Worm (Caenorhabditis elegans) whole organism, L4 larva: ENCODE data around the gene slc-5A12.

Source experiments
- F37D6.2 ChIP-seq: sonication (generic microtip); optimal IDR thresholded peaks from 2 replicates; lab custom pipeline; 2016; ENCODE audit warnings: mild to moderate bottlenecking, missing genetic modification characterization, missing compliant biosample characterization
- T20F7.1 ChIP-seq: fragments of 200-800 bp; sonication (Bioruptor generic); optimal IDR thresholded peaks from 2 replicates; lab custom pipeline; 2018; ENCODE audit warnings: mild to moderate bottlenecking, missing genetic modification characterization, missing compliant biosample characterization
- aha-1 ChIP-seq: fragments of 150-350 bp; peaks from one replicate; lab custom pipeline; 2014; ENCODE audit warnings: missing biosample characterization, missing genetic modification characterization
- arid-1 ChIP-seq: fragments of 200-800 bp; sonication (Bioruptor generic); conservative IDR thresholded peaks from 2 replicates; pipeline ENCODE4 v1.3.6; 2022; ENCODE audit warnings: missing genetic modification reagents, missing genetic modification characterization, missing compliant biosample characterization
- ceh-44 ChIP-seq: fragments of 200-800 bp; sonication (Bioruptor generic); IDR thresholded peaks from 2 replicates; pipeline ENCODE4 v1.3.6; 2022; ENCODE audit warnings: missing genetic modification reagents, missing genetic modification characterization, missing compliant biosample characterization
- ctbp-1 ChIP-seq: fragments of 200-800 bp; sonication (Bioruptor generic); IDR thresholded peaks from 2 replicates; pipeline ENCODE4 v1.3.6; 2022; ENCODE audit warnings: missing genetic modification reagents, missing genetic modification characterization, missing compliant biosample characterization
- daf-16 ChIP-seq, 3 experiments: sonication (generic microtip); optimal IDR thresholded peaks; 2 replicates each; lab custom pipeline; 2016 to 2017; ENCODE audit warnings: missing genetic modification characterization in 3 of 3, missing genetic modification reagents in 3 of 3, mild to moderate bottlenecking in 2 of 3, missing compliant biosample characterization in 2 of 3, missing biosample characterization in 1 of 3, moderate library complexity in 1 of 3
- daf-19 ChIP-seq: fragments of 200-800 bp; sonication (Bioruptor generic); conservative IDR thresholded peaks from 2 replicates; pipeline ENCODE4 v1.3.6; 2022; ENCODE audit warnings: missing genetic modification characterization, missing compliant biosample characterization
- daf-8 ChIP-seq: fragments of 200-800 bp; sonication (Bioruptor generic); IDR thresholded peaks from 2 replicates; pipeline ENCODE4 v1.3.6; 2022; ENCODE audit warnings: missing genetic modification characterization, missing compliant biosample characterization
- dmd-6 ChIP-seq: fragments of 200-800 bp; sonication (Bioruptor generic); IDR thresholded peaks from 2 replicates; pipeline ENCODE4 v1.3.6; 2022; ENCODE audit warnings: missing genetic modification reagents, missing genetic modification characterization, missing compliant biosample characterization
- dve-1 ChIP-seq: sonication (generic microtip); optimal IDR thresholded peaks from 2 replicates; lab custom pipeline; 2017; ENCODE audit warnings: antibody characterized with exemption, mild to moderate bottlenecking, missing genetic modification characterization, missing compliant biosample characterization; ENCODE audit not compliant: insufficient read depth
- fkh-10 ChIP-seq: fragments of 150-350 bp; optimal IDR thresholded peaks from 2 replicates; lab custom pipeline; 2014; ENCODE audit warnings: missing biosample characterization, missing genetic modification reagents, missing genetic modification characterization
- fos-1 ChIP-seq: fragments of 150-350 bp; optimal IDR thresholded peaks from 2 replicates; lab custom pipeline; 2014; ENCODE audit warnings: missing biosample characterization, missing genetic modification characterization
- gei-8 ChIP-seq: fragments of 200-800 bp; sonication (Bioruptor generic); optimal IDR thresholded peaks from 2 replicates; lab custom pipeline; 2018; ENCODE audit warnings: mild to moderate bottlenecking, missing genetic modification characterization, missing compliant biosample characterization
- hlh-11 ChIP-seq: fragments of 200-800 bp; sonication (Bioruptor generic); optimal IDR thresholded peaks from 2 replicates; lab custom pipeline; 2018; ENCODE audit warnings: mild to moderate bottlenecking, missing genetic modification characterization, missing compliant biosample characterization
- hlh-30 ChIP-seq: sonication (generic microtip); optimal IDR thresholded peaks from 2 replicates; lab custom pipeline; 2017; ENCODE audit warnings: antibody characterized with exemption, mild to moderate bottlenecking, missing genetic modification characterization, missing compliant biosample characterization; ENCODE audit not compliant: insufficient read depth
- jun-1 ChIP-seq: fragments of 150-350 bp; optimal IDR thresholded peaks from 2 replicates; lab custom pipeline; 2014; ENCODE audit warnings: missing biosample characterization, missing genetic modification reagents, missing genetic modification characterization
- lir-3 ChIP-seq: sonication (generic microtip); optimal IDR thresholded peaks from 2 replicates; lab custom pipeline; 2016; ENCODE audit warnings: mild to moderate bottlenecking, missing genetic modification characterization, missing compliant biosample characterization
- lsy-2 ChIP-seq, 2 experiments: fragments of 150-350 bp in 1 of 2; sonication (generic microtip) in 1 of 2; optimal IDR thresholded peaks; 2 replicates each; lab custom pipeline; 2014 to 2017; ENCODE audit warnings: missing biosample characterization in 2 of 2, missing genetic modification characterization in 2 of 2
- madf-5 ChIP-seq, 2 experiments: fragments of 200-800 bp; sonication (Bioruptor generic); IDR thresholded peaks; 2 replicates each; pipeline ENCODE4 v1.3.6; 2022; ENCODE audit warnings: missing compliant biosample characterization in 2 of 2, missing genetic modification characterization in 2 of 2
- mep-1 ChIP-seq: fragments of 150-350 bp; sonication (generic microtip); optimal IDR thresholded peaks from 3 replicates; lab custom pipeline; 2014; ENCODE audit warnings: missing biosample characterization, missing genetic modification characterization
- mes-2 ChIP-seq: sonication (generic microtip); optimal IDR thresholded peaks from 2 replicates; lab custom pipeline; 2016; ENCODE audit warnings: missing genotype, mild to moderate bottlenecking, missing genetic modification characterization, missing compliant biosample characterization; ENCODE audit not compliant: poor library complexity, severe bottlenecking
- mxl-2 ChIP-seq: fragments of 200-800 bp; sonication (Bioruptor generic); conservative IDR thresholded peaks from 2 replicates; pipeline ENCODE4 v1.3.6; 2022; ENCODE audit warnings: missing genetic modification reagents, missing genetic modification characterization, missing compliant biosample characterization
- nhr-10 ChIP-seq: fragments of 150-350 bp; optimal IDR thresholded peaks from 2 replicates; lab custom pipeline; 2014; ENCODE audit warnings: missing biosample characterization, missing genetic modification characterization
- nhr-11 ChIP-seq: fragments of 150-350 bp; optimal IDR thresholded peaks from 2 replicates; lab custom pipeline; 2014; ENCODE audit warnings: missing biosample characterization, missing genetic modification characterization
- nhr-111 ChIP-seq: fragments of 200-800 bp; sonication (Bioruptor generic); optimal IDR thresholded peaks from 2 replicates; lab custom pipeline; 2018; ENCODE audit warnings: mild to moderate bottlenecking, missing genetic modification characterization, missing compliant biosample characterization
- nhr-28 ChIP-seq: fragments of 150-350 bp; optimal IDR thresholded peaks from 2 replicates; lab custom pipeline; 2014; ENCODE audit warnings: missing biosample characterization, missing genetic modification characterization
- nhr-48 ChIP-seq: sonication (generic microtip); optimal IDR thresholded peaks from 2 replicates; lab custom pipeline; 2016; ENCODE audit warnings: mild to moderate bottlenecking, missing genetic modification characterization, missing compliant biosample characterization
- nhr-6 ChIP-seq: fragments of 150-350 bp; optimal IDR thresholded peaks from 2 replicates; lab custom pipeline; 2014; ENCODE audit warnings: missing biosample characterization, missing genetic modification characterization
- php-3 ChIP-seq: fragments of 200-800 bp; sonication (Bioruptor generic); IDR thresholded peaks from 2 replicates; pipeline ENCODE4 v1.3.6; 2022; ENCODE audit warnings: missing genetic modification reagents, missing genetic modification characterization, missing compliant biosample characterization
- pqm-1 ChIP-seq: sonication (generic microtip); optimal IDR thresholded peaks from 2 replicates; lab custom pipeline; 2017; ENCODE audit warnings: missing biosample characterization, missing genetic modification characterization
- rbr-2 ChIP-seq: sonication (generic microtip); optimal IDR thresholded peaks from 2 replicates; lab custom pipeline; 2016; ENCODE audit warnings: missing genotype, missing genetic modification characterization, missing compliant biosample characterization
- set-16 ChIP-seq: fragments of 200-800 bp; sonication (Bioruptor generic); IDR thresholded peaks from 2 replicates; pipeline ENCODE4 v1.3.6; 2022; ENCODE audit warnings: missing genetic modification reagents, missing genetic modification characterization, missing compliant biosample characterization
- skn-1 ChIP-seq: fragments of 150-350 bp; optimal IDR thresholded peaks from 2 replicates; lab custom pipeline; 2014; ENCODE audit warnings: missing biosample characterization, missing genetic modification characterization
- snpc-1.2 ChIP-seq: fragments of 200-800 bp; sonication (Bioruptor generic); IDR thresholded peaks from 2 replicates; pipeline ENCODE4 v1.3.6; 2022; ENCODE audit warnings: missing genetic modification reagents, missing genetic modification characterization, missing compliant biosample characterization
- snpc-4 ChIP-seq: fragments of 150-350 bp; optimal IDR thresholded peaks from 2 replicates; lab custom pipeline; 2014; ENCODE audit warnings: missing biosample characterization, missing genetic modification characterization
- spr-1 ChIP-seq: sonication (generic microtip); optimal IDR thresholded peaks from 2 replicates; lab custom pipeline; 2016; ENCODE audit warnings: mild to moderate bottlenecking, missing genetic modification characterization, missing compliant biosample characterization
- unc-130 ChIP-seq: sonication (generic microtip); optimal IDR thresholded peaks from 2 replicates; lab custom pipeline; 2016; ENCODE audit warnings: missing genetic modification reagents, missing genetic modification characterization, missing compliant biosample characterization
- unc-62 ChIP-seq, 3 experiments: fragments of 150-350 bp in 1 of 3; sonication (generic microtip); optimal IDR thresholded peaks in 2 of 3; peaks in 1 of 3; 1 replicate in 1 of 3; 2 replicates in 2 of 3; lab custom pipeline; 2014 to 2017; ENCODE audit warnings: missing biosample characterization in 3 of 3, missing genetic modification characterization in 3 of 3, missing genetic modification reagents in 3 of 3, missing genotype in 1 of 3
- zip-11 ChIP-seq: fragments of 200-800 bp; sonication (Bioruptor generic); IDR thresholded peaks from 2 replicates; pipeline ENCODE4 v1.3.6; 2022; ENCODE audit warnings: missing genetic modification characterization, missing compliant biosample characterization

slc-5A12 gene

ce11 chrIV:11902832-11903231, 34.4 kb upstream of the slc-5A12 start:
- TF ChIP-seq mep-1 (tag; lab: Kevin White, UChicago) (peak; percentile 34), snpc-4 (tag; lab: Kevin White, UChicago) (no peak), nhr-11 (tag; lab: Kevin White, UChicago) (no peak), hlh-30 (tag; lab: Kevin White, UChicago) (peak; percentile 33), hlh-11 (tag; lab: Kevin White, UChicago) (peak; percentile 24), nhr-28 (tag; lab: Kevin White, UChicago) (peak; percentile 8), dve-1 (tag; lab: Kevin White, UChicago) (peak; percentile 27), nhr-48 (peak; percentile 10), aha-1 (tag; lab: Kevin White, UChicago) (peak; percentile 55), nhr-6 (tag; lab: Kevin White, UChicago) (no peak)

ce11 chrIV:11903676-11904075, 33.5 kb upstream of the slc-5A12 start:
- peak; percentile 24 for TF ChIP-seq aha-1 (tag; lab: Kevin White, UChicago)
- TF ChIP-seq ceh-44 (GFP tag; lab: Robert Waterston, UW), result no peak

- no peak for TF ChIP-seq nhr-111
- TF ChIP-seq daf-8 (GFP tag; lab: Robert Waterston, UW), result no peak
- TF ChIP-seq mes-2 (tag; lab: Kevin White, UChicago), result no peak
- no peak for TF ChIP-seq php-3 (GFP tag; lab: Robert Waterston, UW)
- no peak for TF ChIP-seq fkh-10 (GFP tag; lab: Kevin White, UChicago)
- no peak for TF ChIP-seq jun-1
- no peak for TF ChIP-seq madf-5 (GFP tag; IDR thresholded peaks at IDR 0.05; lab: Robert Waterston, UW)
- TF ChIP-seq daf-19 (GFP tag; lab: Robert Waterston, UW), result no peak
- TF ChIP-seq ctbp-1 (GFP tag; lab: Robert Waterston, UW), result no peak
- TF ChIP-seq rbr-2, result no peak
- no peak for TF ChIP-seq hlh-11 (tag; lab: Kevin White, UChicago)
- no peak for TF ChIP-seq mxl-2 (GFP tag; lab: Robert Waterston, UW)
- no peak for TF ChIP-seq unc-130
- no peak for TF ChIP-seq arid-1
- TF ChIP-seq fos-1 (tag; lab: Kevin White, UChicago), result no peak
- no peak for TF ChIP-seq gei-8 (GFP tag; lab: Kevin White, UChicago)
These were observed 28.5 kb upstream of the slc-5A12 start for ce11 chrIV:11908733-11909132.

DNA sequence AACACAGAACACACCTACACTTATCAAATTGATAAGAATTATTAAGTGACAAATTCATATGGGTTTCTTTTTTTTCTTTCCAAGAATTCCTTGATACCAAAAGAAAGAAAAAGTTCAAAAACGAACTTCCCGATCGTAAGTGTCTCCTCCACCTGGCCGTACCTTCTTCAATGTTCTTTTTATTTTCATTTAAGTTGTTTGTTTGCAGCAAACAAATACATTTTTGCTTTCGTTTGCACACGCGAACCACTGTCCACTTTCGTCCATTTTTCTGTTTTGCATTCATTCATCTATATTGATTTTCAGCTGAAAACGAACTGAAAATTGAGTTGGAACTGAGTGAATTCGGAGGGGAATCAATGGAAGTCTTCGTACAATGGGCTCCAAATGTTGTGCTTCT, 25.5 kb upstream of the slc-5A12 start, which contains the start of gene VZK822L.2:
TSS of gene VZK822L.2 (plus strand) at position 301 of the 400 bp plus-strand sequence.
- TF ChIP-seq dmd-6 (GFP tag; lab: Robert Waterston, UW) (peak; percentile 33; the same call in 1 of the 2 replicates), set-16 (GFP tag; lab: Robert Waterston, UW) (no peak), skn-1 (tag; lab: Kevin White, UChicago) (no peak), nhr-28 (tag; lab: Kevin White, UChicago) (peak; percentile 23), unc-62 (GFP tag; optimal IDR thresholded peaks at IDR 0.05 in 1 of 2; lab: Kevin White, UChicago) (peak in 1 of 2 experiments; percentile 18), unc-62 (tag; optimal IDR thresholded peaks at IDR 0.05; lab: Kevin White, UChicago) (no peak), F37D6.2 (tag; lab: Kevin White, UChicago) (no peak), T20F7.1 (no peak), daf-16 (GFP tag; optimal IDR thresholded peaks at IDR 0.05; lab: Kevin White, UChicago) (no peak), daf-16 (tag; optimal IDR thresholded peaks at IDR 0.05; lab: Kevin White, UChicago) (peak; percentile 17), nhr-10 (tag; lab: Kevin White, UChicago) (no peak), pqm-1 (tag; lab: Kevin White, UChicago) (peak; percentile 40), spr-1 (tag; lab: Kevin White, UChicago) (no peak), snpc-1.2 (GFP tag; lab: Robert Waterston, UW) (no peak), ctbp-1 (GFP tag; lab: Robert Waterston, UW) (no peak), lsy-2 (tag; optimal IDR thresholded peaks at IDR 0.05; lab: Kevin White, UChicago) (no peak), zip-11 (GFP tag; lab: Robert Waterston, UW) (no peak), aha-1 (tag; lab: Kevin White, UChicago) (peak; percentile 43), lir-3 (tag; lab: Kevin White, UChicago) (no peak)
